Worm (Caenorhabditis elegans) whole organism, L2 larva: ENCODE data around the gene srx-120.

Experiments used
- F13H6.1 ChIP-seq: sonication (generic microtip); optimal IDR thresholded peaks from 2 replicates; lab custom pipeline; 2016; ENCODE audit warnings: missing genetic modification characterization, missing compliant biosample characterization
- R02D3.7 ChIP-seq: fragments of 150-350 bp; optimal IDR thresholded peaks from 2 replicates; lab custom pipeline; 2014; ENCODE audit warnings: missing biosample characterization, missing genetic modification characterization
- Y55F3AM.14 ChIP-seq: fragments of 200-800 bp; sonication (Bioruptor generic); optimal IDR thresholded peaks from 2 replicates; lab custom pipeline; 2018; ENCODE audit warnings: mild to moderate bottlenecking, missing genetic modification characterization, missing compliant biosample characterization
- ZK546.5 ChIP-seq: sonication (generic microtip); optimal IDR thresholded peaks from 2 replicates; lab custom pipeline; 2017; ENCODE audit warnings: missing biosample characterization, missing genetic modification characterization
- alr-1 ChIP-seq: fragments of 150-350 bp; optimal IDR thresholded peaks from 2 replicates; lab custom pipeline; 2014; ENCODE audit warnings: missing biosample characterization, missing genetic modification characterization
- aly-2 ChIP-seq: fragments of 150-350 bp; optimal IDR thresholded peaks from 2 replicates; lab custom pipeline; 2014; ENCODE audit warnings: missing biosample characterization, missing genetic modification characterization
- blmp-1 ChIP-seq: sonication (generic microtip); optimal IDR thresholded peaks from 2 replicates; lab custom pipeline; 2017; ENCODE audit warnings: missing genetic modification characterization, mild to moderate bottlenecking, missing compliant biosample characterization, antibody characterized with exemption, moderate library complexity; ENCODE audit not compliant: insufficient read depth
- ceh-16 ChIP-seq: fragments of 150-350 bp; optimal IDR thresholded peaks from 2 replicates; lab custom pipeline; 2014; ENCODE audit warnings: missing biosample characterization, missing genetic modification characterization
- ceh-82 ChIP-seq: fragments of 150-350 bp; optimal IDR thresholded peaks from 2 replicates; lab custom pipeline; 2014; ENCODE audit warnings: missing biosample characterization, missing genetic modification characterization
- crh-2 ChIP-seq: sonication (generic microtip); optimal IDR thresholded peaks from 2 replicates; lab custom pipeline; 2017; ENCODE audit warnings: missing biosample characterization, missing genetic modification characterization
- dmd-4 ChIP-seq: sonication (generic microtip); optimal IDR thresholded peaks from 2 replicates; lab custom pipeline; 2017; ENCODE audit warnings: missing biosample characterization, missing genetic modification characterization
- egl-27 ChIP-seq: sonication (generic microtip); optimal IDR thresholded peaks from 3 replicates; lab custom pipeline; 2017; ENCODE audit warnings: missing biosample characterization, missing genetic modification reagents, missing genetic modification characterization
- elt-3 ChIP-seq: sonication (generic microtip); optimal IDR thresholded peaks from 2 replicates; lab custom pipeline; 2017; ENCODE audit warnings: missing biosample characterization, missing genetic modification characterization
- fos-1 ChIP-seq: fragments of 150-350 bp; optimal IDR thresholded peaks from 2 replicates; lab custom pipeline; 2014; ENCODE audit warnings: missing biosample characterization, missing genetic modification characterization
- gmeb-1 ChIP-seq: fragments of 150-350 bp; optimal IDR thresholded peaks from 2 replicates; lab custom pipeline; 2014; ENCODE audit warnings: missing biosample characterization, missing genetic modification characterization
- lin-11 ChIP-seq: fragments of 150-350 bp; sonication (generic microtip); optimal IDR thresholded peaks from 2 replicates; lab custom pipeline; 2014; ENCODE audit warnings: missing biosample characterization, missing genetic modification characterization, inconsistent platforms, mixed read lengths
- lin-39 ChIP-seq: fragments of 150-350 bp; optimal IDR thresholded peaks from 2 replicates; lab custom pipeline; 2014; ENCODE audit warnings: missing biosample characterization, missing genetic modification reagents, missing genetic modification characterization
- lsy-2 ChIP-seq, 2 experiments: fragments of 150-350 bp in 1 of 2; sonication (generic microtip) in 1 of 2; optimal IDR thresholded peaks; 2 replicates each; lab custom pipeline; 2014 to 2017; ENCODE audit warnings: missing biosample characterization in 2 of 2, missing genetic modification characterization in 2 of 2
- mdl-1 ChIP-seq, 2 experiments: fragments of 150-350 bp in 1 of 2; sonication (generic microtip) in 1 of 2; optimal IDR thresholded peaks; 2 replicates each; lab custom pipeline; 2017; ENCODE audit warnings: missing biosample characterization in 2 of 2, missing genetic modification characterization in 2 of 2
- nhr-129 ChIP-seq: fragments of 150-350 bp; optimal IDR thresholded peaks from 2 replicates; lab custom pipeline; 2014; ENCODE audit warnings: missing biosample characterization, missing genetic modification characterization
- nhr-237 ChIP-seq: fragments of 150-350 bp; optimal IDR thresholded peaks from 2 replicates; lab custom pipeline; 2014; ENCODE audit warnings: missing biosample characterization, missing genetic modification characterization
- nhr-6 ChIP-seq: fragments of 150-350 bp; optimal IDR thresholded peaks from 2 replicates; lab custom pipeline; 2014; ENCODE audit warnings: missing biosample characterization, missing genetic modification characterization
- skn-1 ChIP-seq: sonication (generic microtip); optimal IDR thresholded peaks from 2 replicates; lab custom pipeline; 2017; ENCODE audit warnings: missing biosample characterization, missing genetic modification characterization
- sma-3 ChIP-seq: sonication (generic microtip); optimal IDR thresholded peaks from 2 replicates; lab custom pipeline; 2016; ENCODE audit warnings: missing genetic modification reagents, missing genetic modification characterization, missing compliant biosample characterization
- sma-9 ChIP-seq, 2 experiments: fragments of 150-350 bp in 1 of 2; sonication (generic microtip) in 1 of 2; optimal IDR thresholded peaks; 2 replicates each; lab custom pipeline; 2014 to 2016; ENCODE audit warnings: missing genetic modification characterization in 2 of 2, mild to moderate bottlenecking in 1 of 2, missing biosample characterization in 1 of 2, missing compliant biosample characterization in 1 of 2, missing genetic modification reagents in 1 of 2, moderate library complexity in 1 of 2
- snpc-4 ChIP-seq: fragments of 150-350 bp; optimal IDR thresholded peaks from 2 replicates; lab custom pipeline; 2014; ENCODE audit warnings: missing biosample characterization, missing genetic modification characterization
- unc-39 ChIP-seq: fragments of 150-350 bp; optimal IDR thresholded peaks from 2 replicates; lab custom pipeline; 2014; ENCODE audit warnings: missing biosample characterization, missing genetic modification characterization
- unc-62 ChIP-seq: fragments of 150-350 bp; optimal IDR thresholded peaks from 2 replicates; lab custom pipeline; 2014; ENCODE audit warnings: missing biosample characterization, missing genetic modification reagents, missing genetic modification characterization
- zag-1 ChIP-seq: fragments of 150-350 bp; optimal IDR thresholded peaks from 2 replicates; lab custom pipeline; 2014; ENCODE audit warnings: missing biosample characterization, missing genetic modification characterization
- ztf-1 ChIP-seq: fragments of 200-800 bp; sonication (Bioruptor generic); conservative IDR thresholded peaks from 2 replicates; pipeline ENCODE4 v1.3.6; 2022; ENCODE audit warnings: missing genetic modification characterization, missing compliant biosample characterization

srx-120 gene

DNA sequence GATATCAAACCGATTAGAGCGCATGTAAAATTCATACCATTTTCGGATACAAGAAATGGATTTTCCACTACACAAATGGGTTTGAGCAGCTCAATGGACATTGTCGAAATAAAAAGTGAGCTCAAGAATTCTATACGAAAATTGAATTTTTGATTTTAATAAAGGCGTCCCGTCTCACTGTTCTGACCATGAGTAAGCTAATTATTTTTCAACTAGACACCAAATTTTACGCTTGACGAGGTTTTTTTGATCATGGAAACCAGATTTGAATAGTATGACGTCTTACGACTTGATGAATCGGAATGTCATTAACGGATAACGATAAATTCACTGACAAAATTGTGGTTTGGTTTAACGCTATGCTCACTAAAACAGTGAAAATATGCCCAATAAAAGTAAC is 14.7 kb upstream of the srx-120 start, which contains the start of gene srh-61:
TSS of gene srh-61 (minus strand) at position 101 of the 400 bp plus-strand sequence.
- TF ChIP-seq unc-39: no peak
- no peak for TF ChIP-seq F13H6.1 (tag; lab: Kevin White, UChicago)
- no peak for TF ChIP-seq dmd-4 (tag; lab: Kevin White, UChicago)
- TF ChIP-seq nhr-237 (tag; lab: Kevin White, UChicago): no peak
- no peak for TF ChIP-seq elt-3
- TF ChIP-seq ceh-82 (tag; lab: Kevin White, UChicago): no peak
- TF ChIP-seq, all 48 proteins: peak for 0

DNA sequence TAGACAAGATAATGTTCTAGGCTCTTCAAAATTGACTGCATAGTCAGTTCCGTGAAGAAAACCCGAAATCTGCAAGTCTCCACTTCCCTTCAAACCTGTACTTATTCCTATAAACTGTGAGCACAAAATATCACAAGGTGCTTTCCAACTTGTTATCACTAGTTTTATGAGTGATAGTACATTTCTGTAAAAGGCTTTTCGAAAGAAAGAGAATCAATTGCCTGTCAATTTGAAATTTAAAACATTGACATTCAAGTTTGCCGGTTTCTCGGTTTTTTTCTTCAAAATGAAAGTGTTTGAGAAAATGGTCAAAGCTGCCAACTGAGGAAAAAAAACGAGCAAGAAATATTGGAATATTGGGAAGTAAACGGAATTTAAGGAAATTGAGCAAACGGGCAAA is 13.1 kb upstream of the srx-120 start:
- TF ChIP-seq snpc-4 (tag; lab: Kevin White, UChicago): no peak

DNA sequence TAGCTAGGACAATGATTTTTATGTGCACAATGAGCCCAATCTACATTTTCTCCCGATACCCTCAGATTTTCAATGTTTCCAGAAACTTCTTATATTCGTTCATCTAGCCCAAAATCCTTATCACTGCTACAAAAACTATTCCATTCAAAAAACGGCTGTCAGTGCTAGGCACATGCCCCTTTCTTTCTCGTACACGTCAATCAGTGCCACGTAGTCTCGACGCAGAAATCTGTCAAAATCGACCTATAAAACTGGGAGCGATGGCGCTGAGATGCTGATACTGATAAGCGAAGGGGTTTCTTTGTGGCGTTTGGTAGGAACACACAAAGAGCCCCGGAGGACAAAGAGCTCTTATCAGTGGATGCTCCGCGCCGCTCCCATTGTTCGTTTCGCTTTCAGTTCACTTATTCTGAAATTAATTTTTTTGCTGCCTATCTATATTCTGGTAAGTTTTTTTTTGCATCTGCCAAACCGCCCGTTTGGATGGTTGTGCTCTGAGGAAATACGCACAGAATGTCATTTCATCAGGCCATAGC is 12.2 kb upstream of the srx-120 start, which contains the start of gene srh-70:
TSS of gene srh-70 (minus strand) at position 51 of the 536 bp plus-strand sequence.
- peak; percentile 78 for TF ChIP-seq fos-1 (tag; lab: Kevin White, UChicago)
- no peak for TF ChIP-seq alr-1 (tag; lab: Kevin White, UChicago)
- TF ChIP-seq sma-9 (GFP tag; optimal IDR thresholded peaks at IDR 0.05; lab: Kevin White, UChicago): peak; percentile 33
- no peak for TF ChIP-seq sma-9 (tag; optimal IDR thresholded peaks at IDR 0.05; lab: Kevin White, UChicago)
- peak; percentile 55 for TF ChIP-seq crh-2
- TF ChIP-seq, all 48 proteins: peak for 3

DNA sequence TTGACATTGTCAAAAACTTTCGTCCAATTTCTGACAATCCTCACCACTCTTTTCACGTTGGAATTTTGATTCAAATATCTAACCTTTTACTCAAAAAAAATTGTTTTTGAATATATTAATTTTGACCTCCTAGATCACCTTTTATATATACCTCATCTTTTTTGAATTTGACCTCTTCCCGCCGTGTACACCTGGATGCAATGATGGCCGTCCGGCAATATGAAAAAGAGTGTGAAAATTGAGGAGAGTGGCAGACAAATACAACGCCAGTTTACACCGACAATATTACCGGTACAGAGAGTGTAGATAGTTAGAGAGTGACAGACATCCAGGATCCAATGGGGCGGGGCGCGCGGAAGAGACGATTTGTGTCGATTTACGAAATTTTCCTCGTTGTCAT is 11.4 kb upstream of the srx-120 start, which contains the start of gene ceh-99:
TSS of gene ceh-99 (plus strand) at position 366 of the 400 bp plus-strand sequence.
- TF ChIP-seq ceh-82 (tag; lab: Kevin White, UChicago) (no peak), gmeb-1 (no peak), lin-11 (no peak)

DNA sequence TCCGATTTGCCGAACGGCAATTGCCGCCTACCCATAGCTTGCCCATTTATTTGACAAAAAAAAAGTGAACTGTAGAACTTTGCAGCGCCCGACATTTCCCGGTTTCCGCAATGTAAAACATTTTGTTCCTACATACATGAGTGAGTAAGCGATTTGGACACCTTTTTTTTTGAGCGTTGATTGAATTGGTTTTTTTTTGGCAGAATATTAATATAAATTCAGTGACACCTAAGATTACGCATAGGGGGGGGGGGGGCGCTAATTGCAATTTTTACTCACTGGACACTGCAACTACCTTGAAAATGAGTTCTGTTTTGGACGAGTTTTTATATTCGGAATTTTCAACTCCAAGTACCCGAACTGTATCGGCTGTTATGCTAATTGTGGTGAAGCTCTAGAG is 5.5 kb upstream of the srx-120 start, which contains the start of gene srx-118:
TSS of gene srx-118 (plus strand) at position 301 of the 400 bp plus-strand sequence.
- no peak for TF ChIP-seq R02D3.7 (tag; lab: Kevin White, UChicago)
- no peak for TF ChIP-seq blmp-1 (tag; lab: Kevin White, UChicago)
- TF ChIP-seq lsy-2 (tag; optimal IDR thresholded peaks at IDR 0.05; lab: Kevin White, UChicago): no peak
- TF ChIP-seq unc-62 (GFP tag; lab: Kevin White, UChicago): no peak
- no peak for TF ChIP-seq zag-1 (tag; lab: Kevin White, UChicago)
- TF ChIP-seq aly-2 (tag; lab: Kevin White, UChicago): no peak
- no peak for TF ChIP-seq skn-1 (tag; lab: Kevin White, UChicago)
- TF ChIP-seq ZK546.5 (tag; lab: Kevin White, UChicago): no peak
- TF ChIP-seq lin-39 (tag; lab: Kevin White, UChicago): no peak
- TF ChIP-seq gmeb-1: no peak
- no peak for TF ChIP-seq Y55F3AM.14 (GFP tag; lab: Kevin White, UChicago)

DNA sequence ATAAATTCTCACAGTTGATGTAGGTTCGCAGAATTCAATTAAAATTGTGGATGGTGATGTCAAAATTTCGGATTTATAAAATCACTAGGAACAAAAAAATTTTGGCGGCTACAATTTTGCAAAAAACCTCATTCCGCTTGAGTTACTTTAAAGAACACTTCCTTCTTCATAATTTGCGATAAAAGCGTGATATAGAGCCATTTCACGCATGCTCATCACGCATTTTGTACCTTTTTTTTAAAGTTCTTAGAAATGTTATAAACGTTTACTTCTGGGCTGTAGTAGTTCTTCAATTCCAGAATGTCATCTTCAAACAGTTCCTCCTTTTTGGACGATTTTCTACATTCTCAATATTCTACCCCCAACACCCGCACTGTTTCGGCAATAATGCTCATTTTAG is 3.1 kb upstream of the srx-120 start, which contains the start of gene srx-119:
TSS of gene srx-119 (plus strand) at position 301 of the 400 bp plus-strand sequence.
- TF ChIP-seq sma-3 (no peak), mdl-1 (tag; optimal IDR thresholded peaks at IDR 0.05; lab: Kevin White, UChicago) (no peak), ceh-16 (tag; lab: Kevin White, UChicago) (no peak), ztf-1 (GFP tag; lab: Robert Waterston, UW) (no peak), elt-3 (no peak), egl-27 (no peak), zag-1 (tag; lab: Kevin White, UChicago) (no peak), nhr-6 (no peak), nhr-129 (tag; lab: Kevin White, UChicago) (no peak)
